Worm (Caenorhabditis elegans) whole organism, L2 larva: ENCODE data around the gene F41C3.8.

Experiments
- R02D3.7 ChIP-seq: fragments of 150-350 bp; optimal IDR thresholded peaks from 2 replicates; lab custom pipeline; 2014; ENCODE audit warnings: missing biosample characterization, missing genetic modification characterization
- ZK546.5 ChIP-seq: sonication (generic microtip); optimal IDR thresholded peaks from 2 replicates; lab custom pipeline; 2017; ENCODE audit warnings: missing biosample characterization, missing genetic modification characterization
- alr-1 ChIP-seq: fragments of 150-350 bp; optimal IDR thresholded peaks from 2 replicates; lab custom pipeline; 2014; ENCODE audit warnings: missing biosample characterization, missing genetic modification characterization
- ama-1 ChIP-seq: fragments of 150-350 bp; optimal IDR thresholded peaks from 2 replicates; lab custom pipeline; 2018; ENCODE audit warnings: inconsistent platforms
- blmp-1 ChIP-seq: sonication (generic microtip); optimal IDR thresholded peaks from 2 replicates; lab custom pipeline; 2017; ENCODE audit warnings: missing genetic modification characterization, mild to moderate bottlenecking, missing compliant biosample characterization, antibody characterized with exemption, moderate library complexity; ENCODE audit not compliant: insufficient read depth
- ceh-16 ChIP-seq: fragments of 150-350 bp; optimal IDR thresholded peaks from 2 replicates; lab custom pipeline; 2014; ENCODE audit warnings: missing biosample characterization, missing genetic modification characterization
- ceh-82 ChIP-seq: fragments of 150-350 bp; optimal IDR thresholded peaks from 2 replicates; lab custom pipeline; 2014; ENCODE audit warnings: missing biosample characterization, missing genetic modification characterization
- crh-2 ChIP-seq: sonication (generic microtip); optimal IDR thresholded peaks from 2 replicates; lab custom pipeline; 2017; ENCODE audit warnings: missing biosample characterization, missing genetic modification characterization
- dmd-4 ChIP-seq: sonication (generic microtip); optimal IDR thresholded peaks from 2 replicates; lab custom pipeline; 2017; ENCODE audit warnings: missing biosample characterization, missing genetic modification characterization
- egl-27 ChIP-seq: sonication (generic microtip); optimal IDR thresholded peaks from 3 replicates; lab custom pipeline; 2017; ENCODE audit warnings: missing biosample characterization, missing genetic modification reagents, missing genetic modification characterization
- elt-1 ChIP-seq: fragments of 150-350 bp; optimal IDR thresholded peaks from 2 replicates; lab custom pipeline; 2014; ENCODE audit warnings: missing biosample characterization, missing genetic modification characterization
- elt-3 ChIP-seq: sonication (generic microtip); optimal IDR thresholded peaks from 2 replicates; lab custom pipeline; 2017; ENCODE audit warnings: missing biosample characterization, missing genetic modification characterization
- fos-1 ChIP-seq: fragments of 150-350 bp; optimal IDR thresholded peaks from 2 replicates; lab custom pipeline; 2014; ENCODE audit warnings: missing biosample characterization, missing genetic modification characterization
- lin-13 ChIP-seq: fragments of 150-350 bp; optimal IDR thresholded peaks from 2 replicates; lab custom pipeline; 2014; ENCODE audit warnings: missing biosample characterization, missing genetic modification reagents, missing genetic modification characterization
- lsy-2 ChIP-seq, 2 experiments: fragments of 150-350 bp in 1 of 2; sonication (generic microtip) in 1 of 2; optimal IDR thresholded peaks; 2 replicates each; lab custom pipeline; 2014 to 2017; ENCODE audit warnings: missing biosample characterization in 2 of 2, missing genetic modification characterization in 2 of 2
- mab-5 ChIP-seq: fragments of 150-350 bp; optimal IDR thresholded peaks from 2 replicates; lab custom pipeline; 2014; ENCODE audit warnings: missing biosample characterization, missing genetic modification characterization
- mbf-1 ChIP-seq: sonication (generic microtip); optimal IDR thresholded peaks from 2 replicates; lab custom pipeline; 2017; ENCODE audit warnings: missing biosample characterization, missing genetic modification characterization
- mdl-1 ChIP-seq, 2 experiments: fragments of 150-350 bp in 1 of 2; sonication (generic microtip) in 1 of 2; optimal IDR thresholded peaks; 2 replicates each; lab custom pipeline; 2017; ENCODE audit warnings: missing biosample characterization in 2 of 2, missing genetic modification characterization in 2 of 2
- nhr-10 ChIP-seq: sonication (generic microtip); optimal IDR thresholded peaks from 2 replicates; lab custom pipeline; 2017; ENCODE audit warnings: missing biosample characterization, missing genetic modification characterization
- nhr-23 ChIP-seq: fragments of 150-350 bp; optimal IDR thresholded peaks from 2 replicates; lab custom pipeline; 2014; ENCODE audit warnings: missing biosample characterization, missing genetic modification reagents, missing genetic modification characterization
- nhr-25 ChIP-seq: fragments of 150-350 bp; sonication (generic microtip); optimal IDR thresholded peaks from 3 replicates; lab custom pipeline; 2014; ENCODE audit warnings: missing biosample characterization, missing genetic modification characterization
- nhr-77 ChIP-seq: fragments of 150-350 bp; optimal IDR thresholded peaks from 2 replicates; lab custom pipeline; 2014; ENCODE audit warnings: missing biosample characterization, missing genetic modification characterization
- peb-1 ChIP-seq: fragments of 150-350 bp; optimal IDR thresholded peaks from 2 replicates; lab custom pipeline; 2014; ENCODE audit warnings: missing biosample characterization, missing genetic modification characterization
- sem-4 ChIP-seq: fragments of 150-350 bp; optimal IDR thresholded peaks from 2 replicates; lab custom pipeline; 2014; ENCODE audit warnings: missing biosample characterization, missing genetic modification reagents, missing genetic modification characterization
- skn-1 ChIP-seq: sonication (generic microtip); optimal IDR thresholded peaks from 2 replicates; lab custom pipeline; 2017; ENCODE audit warnings: missing biosample characterization, missing genetic modification characterization
- sma-3 ChIP-seq: sonication (generic microtip); optimal IDR thresholded peaks from 2 replicates; lab custom pipeline; 2016; ENCODE audit warnings: missing genetic modification reagents, missing genetic modification characterization, missing compliant biosample characterization
- sma-9 ChIP-seq, 2 experiments: fragments of 150-350 bp in 1 of 2; sonication (generic microtip) in 1 of 2; optimal IDR thresholded peaks; 2 replicates each; lab custom pipeline; 2014 to 2016; ENCODE audit warnings: missing genetic modification characterization in 2 of 2, mild to moderate bottlenecking in 1 of 2, missing biosample characterization in 1 of 2, missing compliant biosample characterization in 1 of 2, missing genetic modification reagents in 1 of 2, moderate library complexity in 1 of 2
- snpc-4 ChIP-seq: fragments of 150-350 bp; optimal IDR thresholded peaks from 2 replicates; lab custom pipeline; 2014; ENCODE audit warnings: missing biosample characterization, missing genetic modification characterization
- unc-39 ChIP-seq: fragments of 150-350 bp; optimal IDR thresholded peaks from 2 replicates; lab custom pipeline; 2014; ENCODE audit warnings: missing biosample characterization, missing genetic modification characterization
- unc-55 ChIP-seq: fragments of 150-350 bp; sonication (generic microtip); optimal IDR thresholded peaks from 3 replicates; lab custom pipeline; 2014; ENCODE audit warnings: missing biosample characterization, missing genetic modification reagents, missing genetic modification characterization
- unc-62 ChIP-seq: fragments of 150-350 bp; optimal IDR thresholded peaks from 2 replicates; lab custom pipeline; 2014; ENCODE audit warnings: missing biosample characterization, missing genetic modification reagents, missing genetic modification characterization
- ztf-11 ChIP-seq: sonication (generic microtip); optimal IDR thresholded peaks from 2 replicates; lab custom pipeline; 2017; ENCODE audit warnings: missing biosample characterization, missing genetic modification characterization
- ztf-4 ChIP-seq: fragments of 150-350 bp; optimal IDR thresholded peaks from 2 replicates; lab custom pipeline; 2014; ENCODE audit warnings: missing biosample characterization, missing genetic modification characterization

The F41C3.8 gene

ce11 chrII:4706359-4706871 lies 9.4 kb upstream of the F41C3.8 start, which contains the start of the genes F10G7.9 and tsn-1 (continued):
- peak; percentile 52 for TF ChIP-seq crh-2 (tag; lab: Kevin White, UChicago)
- no peak for TF ChIP-seq nhr-10 (tag; lab: Kevin White, UChicago)
- TF ChIP-seq ztf-11: no peak
- TF ChIP-seq lin-13 (GFP tag; lab: Kevin White, UChicago): no peak
- TF ChIP-seq peb-1: no peak
- no peak for TF ChIP-seq sem-4 (tag; lab: Kevin White, UChicago)

DNA sequence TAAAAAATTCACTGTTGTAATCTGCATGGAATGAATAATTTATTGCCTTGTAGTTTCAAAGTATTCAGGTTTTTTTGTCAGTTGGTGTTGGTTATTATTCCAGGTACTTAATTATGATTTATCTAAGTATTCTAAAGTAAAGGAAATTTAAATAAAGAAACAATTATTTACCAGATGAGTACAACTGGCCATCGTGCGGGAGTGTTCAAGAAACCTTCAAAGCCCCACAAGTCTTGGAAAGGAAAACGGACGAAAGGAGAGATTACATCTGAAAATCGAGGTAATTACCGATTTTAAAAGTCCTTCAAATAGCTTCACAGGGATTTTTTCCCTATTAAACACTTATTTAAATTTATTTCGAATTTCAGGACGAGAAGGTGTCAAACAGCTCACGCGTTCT lies 5.7 kb upstream of the F41C3.8 start, which contains the start of gene tag-151:
Gene tag-151, plus strand, starts transcription at position 158 of the 400 bp plus-strand sequence.
- TF ChIP-seq blmp-1 (tag; lab: Kevin White, UChicago) (no peak), lsy-2 (tag; optimal IDR thresholded peaks at IDR 0.05; lab: Kevin White, UChicago) (peak in 1 of 2 experiments; percentile 8), elt-1 (no peak), nhr-25 (tag; lab: Kevin White, UChicago) (peak; percentile 3)

DNA sequence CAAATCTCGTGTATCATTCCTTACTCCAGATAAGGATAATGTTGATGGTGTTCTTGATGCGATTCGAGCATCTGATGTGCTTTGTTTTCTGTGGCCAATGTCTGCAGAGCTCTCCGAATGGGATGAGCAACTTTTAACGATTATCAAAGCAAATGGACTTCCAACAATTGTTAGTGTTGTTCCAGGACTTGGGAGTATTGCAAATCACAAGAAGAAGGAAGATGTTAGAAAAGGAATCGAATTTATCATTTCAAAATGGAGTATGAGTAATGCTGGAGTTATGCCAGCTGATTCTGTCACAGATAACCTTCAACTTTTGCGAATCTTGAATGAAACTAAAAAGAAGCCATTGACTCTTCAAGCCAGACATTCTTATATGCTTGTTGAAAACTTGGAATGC lies 5.0 kb upstream of the F41C3.8 start:
- TF ChIP-seq unc-39 (no peak), dmd-4 (tag; lab: Kevin White, UChicago) (no peak), snpc-4 (no peak), elt-3 (no peak), fos-1 (no peak), mdl-1 (tag; optimal IDR thresholded peaks at IDR 0.05; lab: Kevin White, UChicago) (no peak), egl-27 (tag; lab: Kevin White, UChicago) (no peak), R02D3.7 (tag; lab: Kevin White, UChicago) (no peak), ceh-82 (tag; lab: Kevin White, UChicago) (no peak), lin-13 (GFP tag; lab: Kevin White, UChicago) (no peak), nhr-10 (tag; lab: Kevin White, UChicago) (no peak), nhr-23 (tag; lab: Kevin White, UChicago) (no peak), alr-1 (no peak), sma-3 (GFP tag; lab: Kevin White, UChicago) (no peak)

DNA sequence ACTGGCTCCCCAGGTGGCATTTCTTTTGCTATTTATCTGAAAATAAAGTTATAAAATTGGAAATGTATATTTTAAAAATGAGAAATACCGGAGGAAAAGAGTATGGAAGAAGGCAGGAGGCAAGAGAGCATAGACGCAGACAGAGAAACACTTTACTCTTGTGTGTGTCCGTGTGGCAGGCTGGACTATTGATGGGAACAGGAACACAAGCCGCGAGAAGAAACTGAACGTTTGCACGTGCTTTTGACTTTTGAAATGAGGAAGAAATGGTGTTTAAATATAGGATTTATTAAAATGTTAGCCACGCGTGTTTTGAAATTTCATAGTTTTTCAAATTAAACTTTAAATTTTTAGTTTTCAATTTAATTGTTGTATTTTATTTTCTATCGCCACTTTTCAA lies 10.3 kb downstream of the F41C3.8 start, which contains the start of gene F10G7.10:
Gene F10G7.10, minus strand, starts transcription at position 145 of the 400 bp plus-strand sequence.
- TF ChIP-seq unc-55 (peak; percentile 24), snpc-4 (no peak), mbf-1 (tag; lab: Kevin White, UChicago) (no peak), sma-9 (GFP tag; optimal IDR thresholded peaks at IDR 0.05; lab: Kevin White, UChicago) (no peak), sma-9 (tag; optimal IDR thresholded peaks at IDR 0.05; lab: Kevin White, UChicago) (no peak), mab-5 (no peak), ztf-4 (no peak), lin-13 (GFP tag; lab: Kevin White, UChicago) (no peak), ama-1 (no peak), lsy-2 (tag; optimal IDR thresholded peaks at IDR 0.05; lab: Kevin White, UChicago) (peak in 1 of 2 experiments; percentile 35), ZK546.5 (tag; lab: Kevin White, UChicago) (no peak), nhr-25 (tag; lab: Kevin White, UChicago) (no peak), sem-4 (tag; lab: Kevin White, UChicago) (no peak), alr-1 (no peak), R02D3.7 (tag; lab: Kevin White, UChicago) (no peak)

ce11 chrII:4726750-4727384 lies 11.0 kb downstream of the F41C3.8 start:
- TF ChIP-seq unc-39: no peak
- no peak for TF ChIP-seq nhr-77
- TF ChIP-seq skn-1 (tag; lab: Kevin White, UChicago): no peak
- TF ChIP-seq ceh-16: no peak
- no peak for TF ChIP-seq fos-1
- no peak for TF ChIP-seq unc-62 (GFP tag; lab: Kevin White, UChicago)
- no peak for TF ChIP-seq snpc-4
- TF ChIP-seq elt-1: no peak
